Fruit fly (Drosophila melanogaster) Kc167 (cell line): ENCODE data around the gene CG42258.

Source experiments
- Myc ChIP-seq: fragments of >200 bp; optimal IDR thresholded peaks from 2 replicates; lab custom pipeline; 2017; ENCODE audit warnings: missing external identifiers
- psq ChIP-seq: fragments of >200 bp; optimal IDR thresholded peaks from 2 replicates; lab custom pipeline; 2017; ENCODE audit warnings: missing external identifiers
- ttk ChIP-seq: sonication (Bioruptor generic); optimal IDR thresholded peaks from 2 replicates; lab custom pipeline; 2017; ENCODE audit warnings: missing external identifiers

DNA sequence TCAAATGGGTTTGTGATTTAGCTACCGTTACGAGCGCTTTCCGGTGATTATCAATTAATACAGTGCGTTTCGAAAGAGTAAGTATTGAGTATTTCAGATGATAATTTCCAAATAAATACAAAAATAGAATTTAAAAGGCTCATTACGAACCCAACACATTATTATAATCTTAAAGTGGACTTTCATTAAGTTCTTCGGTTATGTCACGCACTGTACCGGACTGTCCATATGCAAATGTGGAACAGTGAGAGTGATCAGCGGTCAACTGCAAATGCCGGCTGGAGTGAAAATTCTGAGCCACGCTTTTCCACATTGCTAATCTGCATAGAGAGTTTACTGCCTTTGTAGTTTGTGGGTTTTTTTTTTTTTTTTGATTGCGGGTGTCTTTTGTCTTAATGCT, 9.6 kb upstream of the CG42258 start:
- TF ChIP-seq ttk (lab: Kevin White, UChicago) = no peak
- no peak for TF ChIP-seq psq (lab: Kevin White, UChicago)
- no peak for TF ChIP-seq Myc (lab: Kevin White, UChicago)
